Worm (Caenorhabditis elegans) whole organism, L2 larva: ENCODE data around the gene dlst-1.

Source experiments
- C34F6.9 ChIP-seq: fragments of 150-350 bp; optimal IDR thresholded peaks from 2 replicates; lab custom pipeline; 2014; ENCODE audit warnings: missing biosample characterization, missing genetic modification characterization
- F13H6.1 ChIP-seq: sonication (generic microtip); optimal IDR thresholded peaks from 2 replicates; lab custom pipeline; 2016; ENCODE audit warnings: missing genetic modification characterization, missing compliant biosample characterization
- R02D3.7 ChIP-seq: fragments of 150-350 bp; optimal IDR thresholded peaks from 2 replicates; lab custom pipeline; 2014; ENCODE audit warnings: missing biosample characterization, missing genetic modification characterization
- Y55F3AM.14 ChIP-seq: fragments of 200-800 bp; sonication (Bioruptor generic); optimal IDR thresholded peaks from 2 replicates; lab custom pipeline; 2018; ENCODE audit warnings: mild to moderate bottlenecking, missing genetic modification characterization, missing compliant biosample characterization
- aly-2 ChIP-seq: fragments of 150-350 bp; optimal IDR thresholded peaks from 2 replicates; lab custom pipeline; 2014; ENCODE audit warnings: missing biosample characterization, missing genetic modification characterization
- ceh-16 ChIP-seq: fragments of 150-350 bp; optimal IDR thresholded peaks from 2 replicates; lab custom pipeline; 2014; ENCODE audit warnings: missing biosample characterization, missing genetic modification characterization
- crh-2 ChIP-seq: sonication (generic microtip); optimal IDR thresholded peaks from 2 replicates; lab custom pipeline; 2017; ENCODE audit warnings: missing biosample characterization, missing genetic modification characterization
- dmd-4 ChIP-seq: sonication (generic microtip); optimal IDR thresholded peaks from 2 replicates; lab custom pipeline; 2017; ENCODE audit warnings: missing biosample characterization, missing genetic modification characterization
- elt-3 ChIP-seq: sonication (generic microtip); optimal IDR thresholded peaks from 2 replicates; lab custom pipeline; 2017; ENCODE audit warnings: missing biosample characterization, missing genetic modification characterization
- gmeb-1 ChIP-seq: fragments of 150-350 bp; optimal IDR thresholded peaks from 2 replicates; lab custom pipeline; 2014; ENCODE audit warnings: missing biosample characterization, missing genetic modification characterization
- lin-11 ChIP-seq: fragments of 150-350 bp; sonication (generic microtip); optimal IDR thresholded peaks from 2 replicates; lab custom pipeline; 2014; ENCODE audit warnings: missing biosample characterization, missing genetic modification characterization, inconsistent platforms, mixed read lengths
- lin-13 ChIP-seq: fragments of 150-350 bp; optimal IDR thresholded peaks from 2 replicates; lab custom pipeline; 2014; ENCODE audit warnings: missing biosample characterization, missing genetic modification reagents, missing genetic modification characterization
- lin-39 ChIP-seq: fragments of 150-350 bp; optimal IDR thresholded peaks from 2 replicates; lab custom pipeline; 2014; ENCODE audit warnings: missing biosample characterization, missing genetic modification reagents, missing genetic modification characterization
- mab-5 ChIP-seq: fragments of 150-350 bp; optimal IDR thresholded peaks from 2 replicates; lab custom pipeline; 2014; ENCODE audit warnings: missing biosample characterization, missing genetic modification characterization
- mbf-1 ChIP-seq: sonication (generic microtip); optimal IDR thresholded peaks from 2 replicates; lab custom pipeline; 2017; ENCODE audit warnings: missing biosample characterization, missing genetic modification characterization
- nhr-10 ChIP-seq: sonication (generic microtip); optimal IDR thresholded peaks from 2 replicates; lab custom pipeline; 2017; ENCODE audit warnings: missing biosample characterization, missing genetic modification characterization
- nhr-11 ChIP-seq: fragments of 150-350 bp; optimal IDR thresholded peaks from 2 replicates; lab custom pipeline; 2014; ENCODE audit warnings: missing biosample characterization, missing genetic modification characterization
- nhr-12 ChIP-seq: fragments of 150-350 bp; optimal IDR thresholded peaks from 2 replicates; lab custom pipeline; 2014; ENCODE audit warnings: missing biosample characterization, missing genetic modification characterization
- nhr-129 ChIP-seq: fragments of 150-350 bp; optimal IDR thresholded peaks from 2 replicates; lab custom pipeline; 2014; ENCODE audit warnings: missing biosample characterization, missing genetic modification characterization
- nhr-21 ChIP-seq: fragments of 150-350 bp; optimal IDR thresholded peaks from 2 replicates; lab custom pipeline; 2014; ENCODE audit warnings: missing biosample characterization, missing genetic modification characterization
- nhr-25 ChIP-seq: fragments of 150-350 bp; sonication (generic microtip); optimal IDR thresholded peaks from 3 replicates; lab custom pipeline; 2014; ENCODE audit warnings: missing biosample characterization, missing genetic modification characterization
- nhr-6 ChIP-seq: fragments of 150-350 bp; optimal IDR thresholded peaks from 2 replicates; lab custom pipeline; 2014; ENCODE audit warnings: missing biosample characterization, missing genetic modification characterization
- nhr-77 ChIP-seq: fragments of 150-350 bp; optimal IDR thresholded peaks from 2 replicates; lab custom pipeline; 2014; ENCODE audit warnings: missing biosample characterization, missing genetic modification characterization
- peb-1 ChIP-seq: fragments of 150-350 bp; optimal IDR thresholded peaks from 2 replicates; lab custom pipeline; 2014; ENCODE audit warnings: missing biosample characterization, missing genetic modification characterization
- sem-4 ChIP-seq: fragments of 150-350 bp; optimal IDR thresholded peaks from 2 replicates; lab custom pipeline; 2014; ENCODE audit warnings: missing biosample characterization, missing genetic modification reagents, missing genetic modification characterization
- sma-3 ChIP-seq: sonication (generic microtip); optimal IDR thresholded peaks from 2 replicates; lab custom pipeline; 2016; ENCODE audit warnings: missing genetic modification reagents, missing genetic modification characterization, missing compliant biosample characterization
- sma-9 ChIP-seq, 2 experiments: fragments of 150-350 bp in 1 of 2; sonication (generic microtip) in 1 of 2; optimal IDR thresholded peaks; 2 replicates each; lab custom pipeline; 2014 to 2016; ENCODE audit warnings: missing genetic modification characterization in 2 of 2, mild to moderate bottlenecking in 1 of 2, missing biosample characterization in 1 of 2, missing compliant biosample characterization in 1 of 2, missing genetic modification reagents in 1 of 2, moderate library complexity in 1 of 2
- snpc-4 ChIP-seq: fragments of 150-350 bp; optimal IDR thresholded peaks from 2 replicates; lab custom pipeline; 2014; ENCODE audit warnings: missing biosample characterization, missing genetic modification characterization
- unc-55 ChIP-seq: fragments of 150-350 bp; sonication (generic microtip); optimal IDR thresholded peaks from 3 replicates; lab custom pipeline; 2014; ENCODE audit warnings: missing biosample characterization, missing genetic modification reagents, missing genetic modification characterization
- unc-62 ChIP-seq: fragments of 150-350 bp; optimal IDR thresholded peaks from 2 replicates; lab custom pipeline; 2014; ENCODE audit warnings: missing biosample characterization, missing genetic modification reagents, missing genetic modification characterization
- zag-1 ChIP-seq: fragments of 150-350 bp; optimal IDR thresholded peaks from 2 replicates; lab custom pipeline; 2014; ENCODE audit warnings: missing biosample characterization, missing genetic modification characterization
- ztf-11 ChIP-seq: sonication (generic microtip); optimal IDR thresholded peaks from 2 replicates; lab custom pipeline; 2017; ENCODE audit warnings: missing biosample characterization, missing genetic modification characterization
- ztf-4 ChIP-seq: fragments of 150-350 bp; optimal IDR thresholded peaks from 2 replicates; lab custom pipeline; 2014; ENCODE audit warnings: missing biosample characterization, missing genetic modification characterization

dlst-1 gene

DNA sequence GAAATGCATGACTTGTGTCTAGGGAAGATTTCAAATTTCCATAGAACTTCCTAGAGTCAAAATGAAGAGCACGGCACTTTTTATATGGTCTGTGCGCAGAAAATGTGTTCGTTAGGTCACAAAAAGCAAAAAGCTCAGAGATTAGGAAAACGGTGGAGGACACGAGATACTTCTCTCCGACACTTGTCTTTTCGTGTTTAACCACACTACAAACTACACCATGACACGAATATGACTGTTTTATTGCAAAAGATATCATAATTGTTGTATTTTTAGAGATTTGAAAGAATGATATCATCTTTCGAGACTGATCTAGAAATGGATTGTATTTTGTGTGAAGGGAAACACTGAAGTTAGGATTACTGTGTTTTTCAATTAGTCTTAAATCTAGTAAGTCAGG, 9.9 kb downstream of the dlst-1 start:
- TF ChIP-seq peb-1 (tag; lab: Kevin White, UChicago) = no peak
- no peak for TF ChIP-seq nhr-77 (tag; lab: Kevin White, UChicago)
- TF ChIP-seq sma-9 (GFP tag; optimal IDR thresholded peaks at IDR 0.05; lab: Kevin White, UChicago) = no peak
- no peak for TF ChIP-seq sma-9 (tag; optimal IDR thresholded peaks at IDR 0.05; lab: Kevin White, UChicago)
- TF ChIP-seq ztf-11 (tag; lab: Kevin White, UChicago) = no peak
- no peak for TF ChIP-seq lin-13 (GFP tag; lab: Kevin White, UChicago)
- no peak for TF ChIP-seq elt-3
- no peak for TF ChIP-seq R02D3.7
- TF ChIP-seq lin-11 = no peak
- TF ChIP-seq mab-5 (tag; lab: Kevin White, UChicago) = no peak

DNA sequence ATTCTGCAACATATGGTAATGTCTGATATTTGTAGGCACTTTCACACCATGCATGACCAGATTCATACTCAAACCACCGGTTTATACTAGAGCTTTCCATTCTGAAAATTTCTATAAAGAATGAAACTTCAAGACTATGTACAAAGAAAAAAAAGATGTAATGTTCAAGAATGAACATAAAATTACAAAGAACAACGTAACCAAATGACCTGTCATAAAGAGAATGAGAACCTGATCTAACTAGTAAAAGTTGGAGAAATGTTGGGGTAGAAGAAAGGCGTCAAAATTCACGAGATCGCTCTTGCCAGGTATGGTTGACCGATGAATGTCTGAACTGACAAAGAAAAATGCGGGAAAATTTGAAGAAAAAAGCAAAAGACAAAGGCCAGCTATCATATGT, 11.3 kb downstream of the dlst-1 start, which contains the start of gene W02F12.2:
Gene W02F12.2 (minus strand): TSS at position 101 of the 400 bp plus-strand sequence.
- TF ChIP-seq sma-9 (GFP tag; optimal IDR thresholded peaks at IDR 0.05; lab: Kevin White, UChicago) = no peak
- TF ChIP-seq sma-9 (tag; optimal IDR thresholded peaks at IDR 0.05; lab: Kevin White, UChicago) = no peak
- TF ChIP-seq nhr-11 (tag; lab: Kevin White, UChicago) = no peak
- TF ChIP-seq nhr-21 (tag; lab: Kevin White, UChicago) = no peak
- no peak for TF ChIP-seq ztf-4 (tag; lab: Kevin White, UChicago)
- no peak for TF ChIP-seq nhr-6 (tag; lab: Kevin White, UChicago)
- TF ChIP-seq crh-2 (tag; lab: Kevin White, UChicago) = no peak
- TF ChIP-seq dmd-4 (tag; lab: Kevin White, UChicago) = no peak
- TF ChIP-seq mbf-1 = no peak
- TF ChIP-seq unc-62 (GFP tag; lab: Kevin White, UChicago) = no peak
- no peak for TF ChIP-seq sem-4
- no peak for TF ChIP-seq Y55F3AM.14 (GFP tag; lab: Kevin White, UChicago)
- no peak for TF ChIP-seq mab-5 (tag; lab: Kevin White, UChicago)
- TF ChIP-seq C34F6.9 (tag; lab: Kevin White, UChicago) = no peak
- no peak for TF ChIP-seq lin-11
- TF ChIP-seq aly-2 (tag; lab: Kevin White, UChicago) = no peak

DNA sequence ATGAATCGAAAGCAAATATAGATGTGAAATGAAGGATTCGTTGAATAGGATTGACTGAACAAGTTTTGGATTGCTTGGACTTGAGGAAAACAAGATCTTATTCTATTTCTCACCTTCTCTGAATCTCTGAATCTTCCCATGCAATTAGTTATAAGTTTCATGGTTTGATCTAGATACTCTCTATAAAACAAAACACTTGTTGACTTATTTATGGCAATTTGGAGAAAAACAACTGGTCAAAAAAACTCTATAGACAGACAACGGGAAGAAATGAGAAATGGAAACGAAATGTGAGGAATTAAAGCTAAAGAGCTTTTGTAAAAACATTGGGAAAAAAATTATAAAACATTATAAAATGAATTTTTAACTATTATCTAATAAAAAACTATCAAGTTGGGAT, 14.2 kb downstream of the dlst-1 start, which contains the start of gene W02F12.8:
Gene W02F12.8 (minus strand): TSS at position 101 of the 400 bp plus-strand sequence.
- no peak for TF ChIP-seq nhr-77 (tag; lab: Kevin White, UChicago)
- no peak for TF ChIP-seq mbf-1
- no peak for TF ChIP-seq nhr-129 (tag; lab: Kevin White, UChicago)

DNA sequence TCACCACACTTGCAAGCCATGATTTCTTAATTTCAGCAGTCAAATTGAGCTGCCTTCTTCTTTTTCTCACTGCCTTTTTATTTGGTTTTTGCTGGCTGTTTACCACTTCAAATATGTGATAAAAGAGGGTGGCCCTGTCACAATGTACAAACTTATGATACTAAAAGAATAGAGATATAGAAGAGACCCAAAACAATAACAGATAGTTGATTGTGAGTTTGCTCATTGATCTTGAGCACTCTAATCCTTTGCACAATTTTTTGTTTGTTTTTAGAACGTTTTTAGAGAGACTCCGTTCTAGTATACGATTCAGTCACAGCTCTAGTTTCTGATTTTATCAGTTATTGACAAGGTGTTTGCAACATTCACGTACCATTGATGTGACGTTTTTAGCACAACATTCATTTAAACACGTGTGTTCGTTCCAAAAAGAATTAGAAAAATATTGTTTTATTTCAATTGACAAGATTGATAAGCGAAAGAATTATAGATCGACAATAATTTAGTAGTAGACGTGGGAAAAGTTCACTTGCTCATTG, 17.0 kb downstream of the dlst-1 start, which contains the start of gene mtl-1:
Gene mtl-1 (minus strand): TSS at position 51 of the 539 bp plus-strand sequence.
- TF ChIP-seq snpc-4 (tag; lab: Kevin White, UChicago) = no peak
- TF ChIP-seq lin-11 = no peak
- TF ChIP-seq lin-39 (tag; lab: Kevin White, UChicago) = no peak
- TF ChIP-seq nhr-10 (tag; lab: Kevin White, UChicago) = no peak
- no peak for TF ChIP-seq nhr-77 (tag; lab: Kevin White, UChicago)

DNA sequence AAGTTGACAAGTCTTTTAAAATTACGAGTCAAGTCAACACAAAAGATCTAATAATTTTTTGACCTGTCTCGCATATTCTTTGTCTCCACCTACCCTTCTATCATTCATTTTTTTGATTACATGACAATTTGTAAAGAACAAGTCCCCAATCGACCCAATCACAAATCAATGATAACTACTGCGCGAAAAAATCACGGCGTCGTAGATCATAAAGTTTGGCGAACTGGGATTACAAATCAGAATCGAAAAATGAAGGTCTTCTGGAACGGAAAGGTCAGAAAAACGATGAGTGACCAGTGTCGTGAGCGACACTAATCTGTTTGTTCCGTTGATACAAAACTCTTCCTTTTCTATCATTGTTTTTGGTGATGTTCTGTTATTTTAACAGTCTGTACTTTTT, 18.8 kb downstream of the dlst-1 start:
- TF ChIP-seq nhr-25 (tag; lab: Kevin White, UChicago) (peak; percentile 39), F13H6.1 (no peak), nhr-12 (tag; lab: Kevin White, UChicago) (no peak), sma-3 (peak; percentile 62)

DNA sequence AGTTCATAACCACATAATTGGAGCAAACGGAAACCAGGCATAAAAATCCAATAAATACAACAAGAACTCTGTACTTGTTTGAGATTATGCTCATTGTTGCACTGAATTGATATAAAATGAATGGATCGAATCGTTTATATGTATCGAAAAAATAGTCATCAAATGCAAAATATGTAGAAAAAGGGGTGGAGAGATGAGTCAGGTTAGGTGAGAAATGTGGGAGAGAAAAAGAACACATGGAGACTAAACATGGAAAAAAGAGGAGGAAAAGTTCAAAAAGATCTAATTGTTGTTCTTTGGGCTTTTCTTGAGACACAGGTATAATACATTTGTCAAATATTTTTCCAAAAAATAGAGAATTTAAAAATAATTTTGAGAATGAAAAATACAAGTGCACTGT, 20.5 kb downstream of the dlst-1 start, which contains the start of gene K11G9.5:
Gene K11G9.5 (minus strand): TSS at position 101 of the 400 bp plus-strand sequence.
- TF ChIP-seq nhr-77 (tag; lab: Kevin White, UChicago) (no peak), ztf-4 (tag; lab: Kevin White, UChicago) (no peak), gmeb-1 (no peak), sma-9 (GFP tag; optimal IDR thresholded peaks at IDR 0.05; lab: Kevin White, UChicago) (no peak), sma-9 (tag; optimal IDR thresholded peaks at IDR 0.05; lab: Kevin White, UChicago) (no peak), ceh-16 (no peak), unc-55 (GFP tag; lab: Kevin White, UChicago) (no peak), zag-1 (tag; lab: Kevin White, UChicago) (no peak), Y55F3AM.14 (GFP tag; lab: Kevin White, UChicago) (no peak), lin-11 (no peak), nhr-129 (tag; lab: Kevin White, UChicago) (no peak), nhr-21 (tag; lab: Kevin White, UChicago) (no peak), lin-39 (tag; lab: Kevin White, UChicago) (no peak)
- TF ChIP-seq, all 48 proteins: peak for 0
